Worm (Caenorhabditis elegans) whole organism, mixed stage, embryonic: Measurements from ENCODE around the gene T10C6.10.
A peak's percentile ranks its signal among the peaks of the same experiment; 100 is the strongest.

Experiments
- M03D4.4 ChIP-seq: sonication (generic microtip); optimal IDR thresholded peaks from 2 replicates; lab custom pipeline; 2017; ENCODE audit warnings: mild to moderate bottlenecking, missing genetic modification characterization, missing compliant biosample characterization
- bed-3 ChIP-seq: fragments of 200-800 bp; sonication (Bioruptor generic); optimal IDR thresholded peaks from 3 replicates; lab custom pipeline; 2018; ENCODE audit warnings: mild to moderate bottlenecking, missing genetic modification characterization, moderate library complexity, missing compliant biosample characterization
- blmp-1 ChIP-seq: fragments of 150-350 bp; optimal IDR thresholded peaks from 2 replicates; lab custom pipeline; 2014; ENCODE audit warnings: missing biosample characterization, missing genetic modification characterization
- ceh-39 ChIP-seq: fragments of 150-350 bp; optimal IDR thresholded peaks from 2 replicates; lab custom pipeline; 2014; ENCODE audit warnings: missing biosample characterization, missing genetic modification characterization
- ceh-43 ChIP-seq: fragments of 200-800 bp; sonication (Bioruptor generic); optimal IDR thresholded peaks from 2 replicates; lab custom pipeline; 2018; ENCODE audit warnings: mild to moderate bottlenecking, missing genetic modification characterization, moderate library complexity, missing compliant biosample characterization
- ceh-83 ChIP-seq: fragments of 200-800 bp; sonication (Bioruptor generic); optimal IDR thresholded peaks from 2 replicates; lab custom pipeline; 2018; ENCODE audit warnings: mild to moderate bottlenecking, missing genetic modification characterization, missing compliant biosample characterization
- ces-1 ChIP-seq: fragments of 150-350 bp; optimal IDR thresholded peaks from 2 replicates; lab custom pipeline; 2014; ENCODE audit warnings: missing biosample characterization, missing genetic modification reagents, missing genetic modification characterization
- cnd-1 ChIP-seq: fragments of 200-800 bp; sonication (Bioruptor generic); optimal IDR thresholded peaks from 2 replicates; lab custom pipeline; 2018; ENCODE audit warnings: mild to moderate bottlenecking, missing genetic modification characterization, missing compliant biosample characterization
- drap-1 ChIP-seq: fragments of 200-800 bp; sonication (Bioruptor generic); optimal IDR thresholded peaks from 3 replicates; lab custom pipeline; 2018; ENCODE audit warnings: mild to moderate bottlenecking, missing genetic modification characterization, missing compliant biosample characterization
- flh-1 ChIP-seq: fragments of 200-800 bp; sonication (Bioruptor generic); optimal IDR thresholded peaks from 2 replicates; lab custom pipeline; 2018; ENCODE audit warnings: mild to moderate bottlenecking, missing genetic modification characterization, moderate library complexity, missing compliant biosample characterization
- ham-2 ChIP-seq: fragments of 200-800 bp; sonication (Bioruptor generic); optimal IDR thresholded peaks from 2 replicates; lab custom pipeline; 2018; ENCODE audit warnings: mild to moderate bottlenecking, missing genetic modification characterization, missing compliant biosample characterization
- hlh-1 ChIP-seq: fragments of 150-350 bp; optimal IDR thresholded peaks from 2 replicates; lab custom pipeline; 2014; ENCODE audit warnings: missing biosample characterization, missing genetic modification reagents, missing genetic modification characterization
- lin-13 ChIP-seq: fragments of 150-350 bp; optimal IDR thresholded peaks from 2 replicates; lab custom pipeline; 2014; ENCODE audit warnings: missing biosample characterization, missing genetic modification characterization
- lin-32 ChIP-seq: fragments of 200-800 bp; sonication (Bioruptor generic); optimal IDR thresholded peaks from 2 replicates; lab custom pipeline; 2018; ENCODE audit warnings: mild to moderate bottlenecking, missing genetic modification characterization, missing compliant biosample characterization
- lsy-2 ChIP-seq: fragments of 150-350 bp; optimal IDR thresholded peaks from 2 replicates; lab custom pipeline; 2014; ENCODE audit warnings: missing biosample characterization, missing genetic modification characterization
- mep-1 ChIP-seq: fragments of 150-350 bp; optimal IDR thresholded peaks from 2 replicates; lab custom pipeline; 2017; ENCODE audit warnings: missing biosample characterization, missing genetic modification reagents, missing genetic modification characterization, inconsistent platforms
- mls-2 ChIP-seq: sonication (generic microtip); optimal IDR thresholded peaks from 2 replicates; lab custom pipeline; 2016; ENCODE audit warnings: mild to moderate bottlenecking, missing genetic modification characterization, moderate library complexity, missing compliant biosample characterization
- nhr-12 ChIP-seq: fragments of 150-350 bp; optimal IDR thresholded peaks from 2 replicates; lab custom pipeline; 2014; ENCODE audit warnings: missing biosample characterization, missing genetic modification characterization
- nhr-2 ChIP-seq: fragments of 150-350 bp; optimal IDR thresholded peaks from 2 replicates; lab custom pipeline; 2014; ENCODE audit warnings: missing biosample characterization, missing genetic modification characterization
- nhr-237 ChIP-seq: fragments of 150-350 bp; optimal IDR thresholded peaks from 2 replicates; lab custom pipeline; 2014; ENCODE audit warnings: missing biosample characterization, missing genetic modification characterization
- nhr-28 ChIP-seq: fragments of 150-350 bp; optimal IDR thresholded peaks from 2 replicates; lab custom pipeline; 2014; ENCODE audit warnings: missing biosample characterization, missing genetic modification characterization
- nhr-76 ChIP-seq: sonication (generic microtip); optimal IDR thresholded peaks from 2 replicates; lab custom pipeline; 2017; ENCODE audit warnings: missing biosample characterization, missing genetic modification characterization
- pha-4 ChIP-seq: fragments of 150-350 bp; optimal IDR thresholded peaks from 2 replicates; lab custom pipeline; 2018; ENCODE audit warnings: missing biosample characterization, missing genetic modification reagents, missing genetic modification characterization
- sem-2 ChIP-seq: fragments of 200-800 bp; sonication (Bioruptor generic); optimal IDR thresholded peaks from 2 replicates; lab custom pipeline; 2018; ENCODE audit warnings: mild to moderate bottlenecking, missing genetic modification characterization, missing compliant biosample characterization
- snpc-4 ChIP-seq: fragments of 150-350 bp; optimal IDR thresholded peaks from 2 replicates; lab custom pipeline; 2014; ENCODE audit warnings: missing biosample characterization, missing genetic modification characterization
- sptf-1 ChIP-seq: sonication (generic microtip); optimal IDR thresholded peaks from 2 replicates; lab custom pipeline; 2017; ENCODE audit warnings: mild to moderate bottlenecking, missing genetic modification characterization, moderate library complexity, missing compliant biosample characterization
- tbx-8 ChIP-seq: fragments of 200-800 bp; sonication (Bioruptor generic); optimal IDR thresholded peaks from 2 replicates; lab custom pipeline; 2018; ENCODE audit warnings: mild to moderate bottlenecking, missing genetic modification characterization, moderate library complexity, missing compliant biosample characterization
- unc-120 ChIP-seq: sonication (generic microtip); optimal IDR thresholded peaks from 2 replicates; lab custom pipeline; 2017; ENCODE audit warnings: missing genetic modification characterization, missing compliant biosample characterization; ENCODE audit not compliant: poor library complexity, severe bottlenecking
- unc-39 ChIP-seq: fragments of 150-350 bp; optimal IDR thresholded peaks from 2 replicates; lab custom pipeline; 2014; ENCODE audit warnings: missing biosample characterization, missing genetic modification characterization
- unc-62 ChIP-seq: fragments of 150-350 bp; optimal IDR thresholded peaks from 2 replicates; lab custom pipeline; 2014; ENCODE audit warnings: missing biosample characterization, missing genetic modification reagents, missing genetic modification characterization
- zip-8 ChIP-seq: fragments of 150-350 bp; optimal IDR thresholded peaks from 2 replicates; lab custom pipeline; 2014; ENCODE audit warnings: missing biosample characterization, missing genetic modification characterization
- ztf-11 ChIP-seq: fragments of 150-350 bp; optimal IDR thresholded peaks from 2 replicates; lab custom pipeline; 2014; ENCODE audit warnings: missing biosample characterization, missing genetic modification characterization

Gene T10C6.10

DNA sequence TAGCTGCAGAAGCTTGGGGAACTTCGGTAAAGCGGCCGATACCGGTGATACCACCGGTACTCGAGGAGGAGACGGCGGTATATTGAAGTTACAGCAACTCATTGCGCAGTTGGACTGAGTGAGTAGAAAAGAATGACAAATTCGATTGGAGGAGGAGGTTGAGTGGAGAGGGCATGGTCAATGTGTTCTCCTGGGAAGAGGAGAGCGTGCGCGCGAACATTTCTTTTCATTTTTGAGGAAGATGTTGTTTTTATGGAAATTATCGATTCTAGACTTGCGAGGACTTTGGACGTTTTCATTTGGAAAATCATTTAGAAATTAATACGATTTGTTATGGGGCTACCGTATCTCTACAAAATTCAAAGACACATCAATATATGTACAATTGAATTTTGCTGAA is 7.0 kb upstream of the T10C6.10 start:
- TF ChIP-seq mls-2 (tag; lab: Kevin White, UChicago) (no peak), flh-1 (GFP tag; lab: Kevin White, UChicago) (no peak), unc-120 (tag; lab: Kevin White, UChicago) (no peak), lsy-2 (no peak), ceh-43 (GFP tag; lab: Kevin White, UChicago) (no peak), snpc-4 (tag; lab: Kevin White, UChicago) (no peak), nhr-76 (no peak), ztf-11 (tag; lab: Kevin White, UChicago) (no peak), nhr-2 (tag; lab: Kevin White, UChicago) (no peak), tbx-8 (GFP tag; lab: Kevin White, UChicago) (no peak), nhr-12 (tag; lab: Kevin White, UChicago) (no peak), lin-32 (GFP tag; lab: Kevin White, UChicago) (no peak), ceh-39 (tag; lab: Kevin White, UChicago) (no peak), ham-2 (GFP tag; lab: Kevin White, UChicago) (no peak), nhr-28 (no peak), bed-3 (GFP tag; lab: Kevin White, UChicago) (no peak), unc-62 (GFP tag; lab: Kevin White, UChicago) (no peak), lin-13 (tag; lab: Kevin White, UChicago) (no peak), hlh-1 (tag; lab: Kevin White, UChicago) (no peak), unc-39 (tag; lab: Kevin White, UChicago) (no peak)

DNA sequence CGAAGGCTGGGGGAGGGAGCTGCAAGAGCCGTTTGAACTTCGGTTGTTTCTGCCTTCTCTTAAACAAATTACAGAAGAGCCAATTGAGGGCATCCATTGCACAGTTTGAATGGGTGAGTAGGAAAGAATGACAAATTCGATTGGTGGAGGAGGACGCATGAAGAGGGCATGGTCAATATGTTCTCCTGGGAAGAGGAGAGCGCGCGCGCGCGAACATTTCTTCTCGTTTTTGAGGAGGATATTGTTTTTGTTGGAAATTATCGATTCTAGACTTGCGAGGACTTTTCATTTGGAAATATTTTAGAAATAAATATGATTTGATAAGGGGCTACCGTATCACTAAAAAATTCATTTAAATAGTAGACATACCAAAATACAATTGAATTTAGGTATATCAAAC is 4.6 kb upstream of the T10C6.10 start, which contains the start of gene T10C6.7:
T10C6.7 (minus strand) TSS at position 143 of the 400 bp plus-strand sequence.
- TF ChIP-seq unc-120 (tag; lab: Kevin White, UChicago) (no peak), sptf-1 (tag; lab: Kevin White, UChicago) (no peak)

DNA sequence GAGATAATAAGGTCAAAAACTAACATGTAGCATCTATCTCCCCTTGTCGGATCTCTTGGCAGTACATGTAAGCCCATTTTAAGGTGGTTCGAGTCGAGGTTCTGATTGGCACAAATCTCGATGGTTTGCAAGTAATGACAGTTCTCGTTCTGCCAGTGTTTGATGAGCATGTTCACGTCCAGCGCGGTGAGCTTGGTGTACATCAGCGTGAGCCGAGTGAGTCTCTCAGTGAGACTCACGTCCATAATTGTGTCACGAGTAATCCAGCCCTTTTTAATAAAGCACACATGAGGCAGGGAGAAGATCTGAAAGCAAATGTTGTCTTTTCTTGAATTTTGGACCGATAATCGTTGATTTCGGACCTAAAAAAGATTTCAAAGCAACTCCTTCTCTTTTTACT is 3.5 kb upstream of the T10C6.10 start, which contains the start of gene T10C6.16:
T10C6.16 (minus strand) TSS at position 245 of the 400 bp plus-strand sequence.
- TF ChIP-seq nhr-12 (tag; lab: Kevin White, UChicago) (no peak), pha-4 (tag; lab: Kevin White, UChicago) (no peak), blmp-1 (tag; lab: Kevin White, UChicago) (no peak), sem-2 (GFP tag; lab: Kevin White, UChicago) (no peak), tbx-8 (GFP tag; lab: Kevin White, UChicago) (no peak), ceh-83 (GFP tag; lab: Kevin White, UChicago) (no peak), ceh-43 (GFP tag; lab: Kevin White, UChicago) (no peak), lsy-2 (no peak), unc-62 (GFP tag; lab: Kevin White, UChicago) (no peak), hlh-1 (tag; lab: Kevin White, UChicago) (no peak), lin-13 (tag; lab: Kevin White, UChicago) (no peak), flh-1 (GFP tag; lab: Kevin White, UChicago) (no peak), M03D4.4 (tag; lab: Kevin White, UChicago) (no peak), nhr-237 (tag; lab: Kevin White, UChicago) (no peak), unc-120 (tag; lab: Kevin White, UChicago) (no peak), unc-39 (tag; lab: Kevin White, UChicago) (no peak), nhr-28 (no peak), ztf-11 (tag; lab: Kevin White, UChicago) (no peak), ces-1 (GFP tag; lab: Kevin White, UChicago) (no peak)

DNA sequence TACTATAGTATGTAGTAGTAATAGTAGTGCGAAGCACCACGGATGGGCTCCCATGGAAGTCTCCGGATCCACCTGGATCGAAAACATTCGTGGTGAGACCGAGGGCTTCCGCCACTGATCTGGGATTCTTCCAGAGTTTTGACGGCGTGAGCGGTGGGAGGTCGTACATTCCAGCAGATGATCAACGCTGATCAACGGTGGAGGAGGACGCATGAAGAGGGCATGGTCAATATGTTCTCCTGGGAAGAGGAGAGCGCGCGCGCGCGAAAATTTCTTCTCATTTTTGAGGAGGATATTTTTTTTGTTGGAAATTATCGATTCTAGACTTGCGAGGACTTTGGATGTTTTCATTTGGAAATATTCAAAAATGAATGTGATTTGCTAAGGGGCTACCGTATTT is 2.7 kb upstream of the T10C6.10 start:
- no peak for TF ChIP-seq lin-13 (tag; lab: Kevin White, UChicago)
- no peak for TF ChIP-seq flh-1 (GFP tag; lab: Kevin White, UChicago)
- TF ChIP-seq ces-1 (GFP tag; lab: Kevin White, UChicago) = no peak
- no peak for TF ChIP-seq mls-2 (tag; lab: Kevin White, UChicago)
- TF ChIP-seq pha-4 (tag; lab: Kevin White, UChicago) = no peak

DNA sequence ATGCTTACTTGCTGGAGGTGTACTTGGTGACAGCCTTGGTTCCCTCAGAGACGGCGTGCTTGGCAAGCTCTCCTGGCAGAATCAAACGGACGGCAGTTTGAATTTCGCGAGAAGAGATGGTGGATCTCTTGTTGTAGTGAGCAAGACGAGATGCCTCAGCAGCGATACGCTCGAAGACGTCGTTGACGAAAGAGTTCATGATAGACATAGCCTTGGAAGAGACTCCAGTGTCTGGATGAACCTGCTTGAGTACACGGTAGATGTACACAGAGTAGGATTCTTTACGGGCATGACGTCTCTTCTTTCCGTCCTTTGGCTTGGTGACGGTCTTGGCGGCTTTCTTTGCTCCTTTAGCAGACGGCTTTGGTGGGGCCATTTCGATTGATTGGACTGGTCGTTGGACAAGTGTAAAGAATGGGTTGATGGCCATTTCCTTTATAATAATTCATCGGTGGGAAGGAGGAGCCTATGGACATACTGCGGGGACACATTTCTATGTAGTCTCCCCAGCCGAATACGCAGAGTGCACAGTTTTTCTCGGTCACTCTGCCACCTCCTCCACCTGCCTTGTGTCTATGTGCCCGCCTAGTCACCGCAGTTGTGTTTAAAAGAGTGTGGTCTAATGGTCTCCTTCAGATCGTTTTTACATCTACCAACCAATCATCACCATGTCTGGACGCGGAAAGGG is 4.1 kb downstream of the T10C6.10 start, which contains the start of the genes his-4 and his-3:
his-4 (minus strand) TSS at position 376 of the 688 bp plus-strand sequence.
his-3 (plus strand) TSS at position 669 of the 688 bp plus-strand sequence.
- TF ChIP-seq lsy-2 (peak; percentile 43), lin-13 (tag; lab: Kevin White, UChicago) (peak; percentile 96), pha-4 (tag; lab: Kevin White, UChicago) (peak; percentile 87), ceh-39 (tag; lab: Kevin White, UChicago) (peak; percentile 86), zip-8 (peak; percentile 32), drap-1 (peak; percentile 81), sptf-1 (tag; lab: Kevin White, UChicago) (peak; percentile 24), nhr-2 (tag; lab: Kevin White, UChicago) (peak; percentile 62), M03D4.4 (tag; lab: Kevin White, UChicago) (peak; percentile 26), ztf-11 (tag; lab: Kevin White, UChicago) (peak; percentile 94), mep-1 (tag; lab: Kevin White, UChicago) (peak; percentile 57), unc-62 (GFP tag; lab: Kevin White, UChicago) (peak; percentile 13), cnd-1 (tag; lab: Kevin White, UChicago) (peak; percentile 86)
- TF ChIP-seq, all 35 proteins: peak for 13; not testable (repeated sequence) for 22
